Worm (Caenorhabditis elegans): ENCODE data around the gene srh-75.

DNA sequence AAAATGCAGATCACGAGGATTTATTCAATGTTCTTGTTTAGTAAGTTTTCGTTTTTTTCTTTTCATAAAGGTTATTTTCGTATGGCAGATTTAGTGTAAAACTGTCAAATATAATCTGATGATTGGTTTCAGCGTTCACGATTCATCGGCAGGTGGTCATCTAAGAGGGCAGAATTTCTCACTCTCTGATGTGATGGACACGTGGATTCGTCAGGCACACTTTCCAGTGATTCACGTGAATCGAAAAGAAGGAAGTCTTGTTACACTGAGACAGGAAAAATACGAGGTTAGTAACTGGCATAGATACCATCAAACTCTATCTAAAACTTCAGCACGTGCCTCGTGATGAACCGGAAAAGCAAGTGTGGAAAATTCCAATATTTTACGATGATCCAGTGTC is 37.8 kb upstream of the srh-75 start:
- TF ChIP-seq nhr-28 (tag; optimal IDR thresholded peaks at IDR 0.05) (no peak), unc-130 (tag; optimal IDR thresholded peaks at IDR 0.05) (no peak), sox-4 (tag; optimal IDR thresholded peaks at IDR 0.05) (no peak), dpl-1 (GFP tag; optimal IDR thresholded peaks at IDR 0.05) (no peak), nhr-76 (tag; optimal IDR thresholded peaks at IDR 0.05) (no peak), aha-1 (tag; optimal IDR thresholded peaks at IDR 0.05) (no peak), mdl-1 (tag; optimal IDR thresholded peaks at IDR 0.05) (peak in 1 of 2 experiments; percentile 22), egl-13 (tag; optimal IDR thresholded peaks at IDR 0.05) (no peak), nhr-12 (tag; optimal IDR thresholded peaks at IDR 0.05) (no peak), ztf-4 (tag; optimal IDR thresholded peaks at IDR 0.05) (no peak), unc-62 (GFP tag; optimal IDR thresholded peaks at IDR 0.05) (no peak)
